Fruit fly (Drosophila melanogaster) whole organism, adult: ENCODE data around the gene Axn.
A peak's percentile ranks its signal among the peaks of the same experiment; 100 is the strongest.

Source experiments
- CG11617 ChIP-seq: fragments of 200-800 bp; sonication (Bioruptor generic); optimal IDR thresholded peaks from 2 replicates; lab custom pipeline; 2017; ENCODE audit warnings: mild to moderate bottlenecking, missing biosample characterization, missing genetic modification reagents, missing genetic modification characterization
- CG12768 ChIP-seq: fragments of 200-800 bp; sonication (Bioruptor generic); optimal IDR thresholded peaks from 2 replicates; lab custom pipeline; 2017; ENCODE audit warnings: missing biosample characterization, missing genetic modification characterization, mild to moderate bottlenecking, moderate library complexity, missing genetic modification reagents
- CG14711 ChIP-seq: fragments of 200-800 bp; sonication (Bioruptor generic); optimal IDR thresholded peaks from 2 replicates; lab custom pipeline; 2018; ENCODE audit warnings: missing biosample characterization, mild to moderate bottlenecking, missing genetic modification characterization, moderate library complexity
- CG1620 ChIP-seq: fragments of 200-800 bp; sonication (Bioruptor generic); optimal IDR thresholded peaks from 2 replicates; lab custom pipeline; 2016; ENCODE audit warnings: missing biosample characterization, missing genetic modification characterization
- CG33017 ChIP-seq: fragments of 200-800 bp; sonication (Bioruptor generic); optimal IDR thresholded peaks from 2 replicates; lab custom pipeline; 2018; ENCODE audit warnings: missing biosample characterization, mild to moderate bottlenecking, missing genetic modification characterization, moderate library complexity
- CG5204 ChIP-seq: fragments of 200-800 bp; sonication (Bioruptor generic); optimal IDR thresholded peaks from 2 replicates; lab custom pipeline; 2016; ENCODE audit warnings: missing biosample characterization, missing genetic modification characterization
- CG7045 ChIP-seq: fragments of 200-800 bp; sonication (Bioruptor generic); optimal IDR thresholded peaks from 2 replicates; lab custom pipeline; 2017; ENCODE audit warnings: missing biosample characterization, mild to moderate bottlenecking, missing genetic modification characterization
- CG7101 ChIP-seq: fragments of 200-800 bp; sonication (Bioruptor generic); optimal IDR thresholded peaks from 2 replicates; lab custom pipeline; 2018; ENCODE audit warnings: missing biosample characterization, mild to moderate bottlenecking, missing genetic modification characterization, moderate library complexity
- Clk ChIP-seq: fragments of 200-800 bp; sonication (Bioruptor generic); optimal IDR thresholded peaks from 2 replicates; lab custom pipeline; 2017; ENCODE audit warnings: missing biosample characterization, missing genetic modification characterization
- Crg-1 ChIP-seq: fragments of 200-800 bp; sonication (Bioruptor generic); optimal IDR thresholded peaks from 2 replicates; lab custom pipeline; 2016; ENCODE audit warnings: missing biosample characterization, missing genetic modification characterization
- Hr96 ChIP-seq: fragments of 200-800 bp; sonication (Bioruptor generic); optimal IDR thresholded peaks from 2 replicates; lab custom pipeline; 2016; ENCODE audit warnings: missing biosample characterization, missing genetic modification characterization
- Mnt ChIP-seq: fragments of 200-800 bp; sonication (Bioruptor generic); optimal IDR thresholded peaks from 2 replicates; lab custom pipeline; 2016; ENCODE audit warnings: missing biosample characterization, mild to moderate bottlenecking, missing genetic modification characterization
- bab1 ChIP-seq: fragments of 200-800 bp; sonication (Bioruptor generic); optimal IDR thresholded peaks from 3 replicates; lab custom pipeline; 2019; ENCODE audit warnings: missing biosample characterization, mild to moderate bottlenecking, missing genetic modification characterization, moderate library complexity
- cic ChIP-seq: fragments of 200-800 bp; sonication (Bioruptor generic); optimal IDR thresholded peaks from 2 replicates; lab custom pipeline; 2017; ENCODE audit warnings: missing biosample characterization, mild to moderate bottlenecking, missing genetic modification characterization, moderate library complexity
- cnc ChIP-seq, 2 experiments: fragments of >200 bp; optimal IDR thresholded peaks; 2 replicates each; lab custom pipeline; 2017
- kay ChIP-seq: fragments of 200-800 bp; sonication (Bioruptor generic); peaks from one replicate; lab custom pipeline; 2016; ENCODE audit warnings: missing biosample characterization, missing genetic modification characterization, borderline replicate concordance
- ovo ChIP-seq: fragments of 200-800 bp; sonication (Bioruptor generic); optimal IDR thresholded peaks from 2 replicates; lab custom pipeline; 2016; ENCODE audit warnings: missing biosample characterization, missing genetic modification characterization
- pad ChIP-seq: fragments of 200-800 bp; sonication (Bioruptor generic); optimal IDR thresholded peaks from 3 replicates; lab custom pipeline; 2017; ENCODE audit warnings: missing biosample characterization, missing genetic modification characterization, mild to moderate bottlenecking, moderate library complexity, missing genetic modification reagents
- tj ChIP-seq: fragments of 200-800 bp; sonication (Bioruptor generic); optimal IDR thresholded peaks from 3 replicates; lab custom pipeline; 2017; ENCODE audit warnings: missing biosample characterization, mild to moderate bottlenecking, missing genetic modification characterization, moderate library complexity
- toe ChIP-seq: fragments of 200-800 bp; sonication (Bioruptor generic); optimal IDR thresholded peaks from 2 replicates; lab custom pipeline; 2016; ENCODE audit warnings: missing biosample characterization, missing genetic modification characterization

The Axn gene

DNA sequence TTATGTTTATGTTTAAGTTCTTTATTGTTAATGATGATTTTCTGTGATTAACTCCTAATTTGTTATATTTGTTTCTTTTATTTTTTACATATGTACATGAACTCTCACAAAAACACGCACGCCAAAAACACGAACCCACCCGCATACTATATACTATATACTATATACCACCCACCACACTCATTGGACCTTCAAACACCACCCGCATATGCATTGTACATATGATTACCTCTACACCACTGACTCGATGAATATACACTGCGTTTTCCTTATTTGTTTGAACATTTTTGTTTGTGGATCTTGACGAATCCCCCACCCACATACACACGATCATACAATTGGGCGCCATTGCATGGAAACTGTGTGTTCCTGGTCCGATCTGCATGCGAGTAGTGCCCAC is 9.6 kb downstream of the Axn start:
- TF ChIP-seq kay (GFP tag; lab: Kevin White, UChicago) (no peak), Crg-1 (no peak), toe (GFP tag; lab: Kevin White, UChicago) (no peak), CG33017 (tag; lab: Kevin White, UChicago) (no peak)

DNA sequence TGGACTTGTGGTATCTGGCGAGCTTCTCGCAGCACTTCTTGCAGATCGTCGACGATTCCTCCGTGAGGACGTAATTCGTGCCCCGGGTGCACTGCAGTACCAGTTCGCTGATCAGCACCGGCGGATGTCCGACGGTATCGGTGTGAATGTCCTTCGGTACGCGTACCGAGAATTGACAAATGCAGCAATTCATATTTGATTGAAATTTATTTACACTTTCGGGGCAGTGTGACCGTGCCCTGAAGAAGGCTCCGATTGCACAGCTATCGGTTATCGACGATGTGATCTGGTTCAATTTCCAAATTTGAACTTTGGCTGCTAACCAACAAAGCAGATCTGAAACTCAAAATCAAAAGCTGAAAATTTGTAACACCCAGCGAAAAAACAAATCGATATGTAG is 14.0 kb downstream of the Axn start, which contains the start of gene ZIPIC:
ZIPIC (minus strand) TSS at position 262 of the 400 bp plus-strand sequence.
- TF ChIP-seq CG14711 (tag; lab: Kevin White, UChicago) (no peak), CG33017 (tag; lab: Kevin White, UChicago) (no peak), Hr96 (GFP tag; lab: Kevin White, UChicago) (no peak), CG1620 (GFP tag; lab: Kevin White, UChicago) (no peak), CG11617 (GFP tag; lab: Kevin White, UChicago) (no peak), CG7045 (GFP tag; lab: Kevin White, UChicago) (no peak), CG7101 (tag; lab: Kevin White, UChicago) (no peak), ovo (GFP tag; lab: Kevin White, UChicago) (no peak), tj (GFP tag; lab: Kevin White, UChicago) (no peak), bab1 (GFP tag; lab: Kevin White, UChicago) (no peak), Crg-1 (no peak), pad (GFP tag; lab: Kevin White, UChicago) (no peak), Mnt (GFP tag; lab: Kevin White, UChicago) (no peak), Clk (GFP tag; lab: Kevin White, UChicago) (no peak)

DNA sequence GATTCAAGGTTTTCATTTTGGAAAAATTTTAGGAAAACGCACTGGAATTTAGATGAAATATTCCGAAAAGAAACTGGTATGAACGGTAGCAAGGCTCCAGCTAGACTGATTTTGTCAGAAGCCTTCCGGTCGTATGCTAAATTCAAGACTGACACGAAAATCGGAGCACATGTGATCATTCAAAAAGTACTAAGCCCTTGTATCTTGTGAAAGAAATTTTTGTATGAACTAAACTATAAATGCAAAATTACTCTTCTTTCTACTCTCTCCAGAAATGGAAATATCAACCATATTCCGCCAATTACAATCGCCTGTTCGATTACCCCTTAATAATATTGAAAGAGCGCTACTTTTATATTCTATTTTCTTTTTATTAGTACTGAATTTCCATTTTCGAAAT is 15.0 kb downstream of the Axn start, which contains the start of gene ocn:
ocn (minus strand) TSS at position 101 of the 400 bp plus-strand sequence.
- no peak for TF ChIP-seq tj (GFP tag; lab: Kevin White, UChicago)
- TF ChIP-seq pad (GFP tag; lab: Kevin White, UChicago), result no peak
- TF ChIP-seq toe (GFP tag; lab: Kevin White, UChicago), result no peak
- no peak for TF ChIP-seq kay (GFP tag; lab: Kevin White, UChicago)
- no peak for TF ChIP-seq CG5204 (GFP tag; lab: Kevin White, UChicago)
- TF ChIP-seq cic (GFP tag; lab: Kevin White, UChicago), result no peak
- TF ChIP-seq CG11617 (GFP tag; lab: Kevin White, UChicago), result no peak
- no peak for TF ChIP-seq Clk (GFP tag; lab: Kevin White, UChicago)
- no peak for TF ChIP-seq CG1620 (GFP tag; lab: Kevin White, UChicago)
- TF ChIP-seq Mnt (GFP tag; lab: Kevin White, UChicago), result no peak
- TF ChIP-seq CG33017 (tag; lab: Kevin White, UChicago), result no peak
- no peak for TF ChIP-seq CG12768 (GFP tag; lab: Kevin White, UChicago)

DNA sequence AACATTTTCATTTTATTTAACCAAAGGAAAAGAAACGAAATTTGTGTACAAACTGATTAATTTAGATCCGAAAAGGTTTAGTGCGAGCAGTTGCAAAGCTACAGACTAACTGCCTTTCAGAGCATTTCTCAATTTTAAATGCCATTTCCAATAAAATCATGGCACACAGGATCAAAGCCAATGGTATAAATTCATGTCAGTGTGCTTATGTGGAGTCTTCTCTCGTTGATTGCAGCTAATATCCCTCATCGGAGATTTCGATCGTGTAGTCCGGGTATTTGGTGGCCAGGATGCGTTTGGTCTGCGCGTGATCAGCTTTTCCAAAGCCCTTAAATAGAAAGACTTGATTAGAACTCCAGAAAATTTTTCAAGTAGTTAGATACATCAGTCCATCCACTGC is 16.0 kb downstream of the Axn start, which contains the start of gene janB:
janB (minus strand) TSS at position 101 of the 400 bp plus-strand sequence.
- TF ChIP-seq CG14711 (tag; lab: Kevin White, UChicago) (no peak), toe (GFP tag; lab: Kevin White, UChicago) (no peak), Hr96 (GFP tag; lab: Kevin White, UChicago) (no peak), cnc (optimal IDR thresholded peaks at IDR 0.05; lab: Kevin White, UChicago) (no peak), bab1 (GFP tag; lab: Kevin White, UChicago) (no peak), CG7045 (GFP tag; lab: Kevin White, UChicago) (no peak), pad (GFP tag; lab: Kevin White, UChicago) (no peak), CG33017 (tag; lab: Kevin White, UChicago) (no peak), CG11617 (GFP tag; lab: Kevin White, UChicago) (no peak), CG7101 (tag; lab: Kevin White, UChicago) (no peak), Mnt (GFP tag; lab: Kevin White, UChicago) (no peak), ovo (GFP tag; lab: Kevin White, UChicago) (no peak), kay (GFP tag; lab: Kevin White, UChicago) (no peak), CG5204 (GFP tag; lab: Kevin White, UChicago) (no peak), Crg-1 (no peak), tj (GFP tag; lab: Kevin White, UChicago) (no peak), CG12768 (GFP tag; lab: Kevin White, UChicago) (no peak), cic (GFP tag; lab: Kevin White, UChicago) (no peak), Clk (GFP tag; lab: Kevin White, UChicago) (no peak), CG1620 (GFP tag; lab: Kevin White, UChicago) (no peak)

DNA sequence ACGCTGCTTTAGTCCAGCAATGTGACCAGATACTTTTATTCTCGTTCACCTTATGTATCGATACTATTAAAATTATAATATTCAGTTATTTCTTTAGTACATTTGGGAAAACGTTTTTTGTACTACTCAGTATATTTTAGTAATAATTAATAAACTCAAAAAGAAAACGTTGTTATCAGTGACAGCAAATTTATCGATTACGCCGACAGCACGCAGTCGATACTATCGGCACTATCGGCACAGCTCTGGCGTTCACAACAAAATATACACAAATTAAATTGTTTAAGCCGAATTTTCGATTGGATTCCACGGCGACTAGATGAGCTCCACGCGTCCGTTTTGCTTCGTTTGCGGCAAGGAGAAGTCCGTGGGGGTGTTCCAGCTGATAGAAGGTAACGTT is 16.9 kb downstream of the Axn start, which contains the start of the genes janA, Sry-alpha and Sry-beta:
janA (minus strand) TSS at position 40 of the 400 bp plus-strand sequence.
Sry-alpha (plus strand) TSS at position 226 of the 400 bp plus-strand sequence.
Sry-beta (plus strand) TSS at position 226 of the 400 bp plus-strand sequence.
- TF ChIP-seq CG14711 (tag; lab: Kevin White, UChicago) (peak; percentile 19), bab1 (GFP tag; lab: Kevin White, UChicago) (peak; percentile 65), CG11617 (GFP tag; lab: Kevin White, UChicago) (peak; percentile 20), kay (GFP tag; lab: Kevin White, UChicago) (no peak), Mnt (GFP tag; lab: Kevin White, UChicago) (peak; percentile 33), Hr96 (GFP tag; lab: Kevin White, UChicago) (no peak), CG12768 (GFP tag; lab: Kevin White, UChicago) (no peak), CG1620 (GFP tag; lab: Kevin White, UChicago) (peak; percentile 45), Crg-1 (peak; percentile 45), CG7101 (tag; lab: Kevin White, UChicago) (peak; percentile 0)

DNA sequence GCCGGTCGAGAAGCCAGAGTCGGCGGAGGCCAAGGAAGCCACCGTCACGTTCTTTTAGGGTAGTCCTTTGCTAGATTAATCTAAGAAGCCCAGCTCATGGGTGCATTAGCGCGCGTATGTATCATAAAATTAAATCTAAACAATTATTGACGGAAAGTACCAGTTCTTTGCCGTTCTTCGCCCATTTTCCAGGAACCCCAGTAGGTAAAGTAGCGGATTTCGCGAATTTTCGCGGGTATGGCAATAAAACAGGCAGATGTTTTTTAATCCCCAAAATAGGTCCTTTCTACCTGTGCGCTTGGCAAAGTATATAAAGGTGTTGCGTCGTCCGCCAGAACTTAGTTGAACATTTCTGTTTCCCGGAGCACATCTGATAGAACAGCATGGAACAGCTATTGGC is 18.2 kb downstream of the Axn start:
- no peak for TF ChIP-seq CG33017 (tag; lab: Kevin White, UChicago)
- no peak for TF ChIP-seq toe (GFP tag; lab: Kevin White, UChicago)
- TF ChIP-seq pad (GFP tag; lab: Kevin White, UChicago), result no peak
- TF ChIP-seq cic (GFP tag; lab: Kevin White, UChicago), result no peak
- no peak for TF ChIP-seq Crg-1
- no peak for TF ChIP-seq CG11617 (GFP tag; lab: Kevin White, UChicago)
- TF ChIP-seq CG7101 (tag; lab: Kevin White, UChicago), result no peak
